Fruit fly (Drosophila melanogaster) S2 (cell line): ENCODE measurements around the gene MtnE.

ENCODE experiments used
- CG8478 ChIP-seq: fragments of >200 bp; optimal IDR thresholded peaks from 2 replicates; lab custom pipeline; 2018
- CTCF ChIP-seq, 2 experiments: fragments of >200 bp; optimal IDR thresholded peaks; 2 replicates each; lab custom pipeline; 2018

- TF ChIP-seq CTCF (optimal IDR thresholded peaks at IDR 0.05; lab: Kevin White, UChicago) (no peak), CG8478 (lab: Kevin White, UChicago) (no peak)
Observed at dm6 chr3R:20549855-20550603, 15.5 kb upstream of the MtnE start.
